Fruit fly (Drosophila melanogaster) whole organism, larva: Measurements from ENCODE around the gene CG14443.
A peak's percentile ranks its signal among the peaks of the same experiment; 100 is the strongest.

Source experiments
- noc ChIP-seq: fragments of 200-800 bp; sonication (Bioruptor generic); optimal IDR thresholded peaks from 3 replicates; lab custom pipeline; 2019; ENCODE audit warnings: missing biosample characterization, mild to moderate bottlenecking, missing genetic modification characterization, moderate library complexity

Gene CG14443

dm6 chrX:6662876-6663551 is 29.3 kb downstream of the CG14443 start:
- no peak for TF ChIP-seq noc (tag; lab: Kevin White, UChicago)

dm6 chrX:6663976-6664375 is 30.2 kb downstream of the CG14443 start:
- TF ChIP-seq noc (tag; lab: Kevin White, UChicago): no peak

DNA sequence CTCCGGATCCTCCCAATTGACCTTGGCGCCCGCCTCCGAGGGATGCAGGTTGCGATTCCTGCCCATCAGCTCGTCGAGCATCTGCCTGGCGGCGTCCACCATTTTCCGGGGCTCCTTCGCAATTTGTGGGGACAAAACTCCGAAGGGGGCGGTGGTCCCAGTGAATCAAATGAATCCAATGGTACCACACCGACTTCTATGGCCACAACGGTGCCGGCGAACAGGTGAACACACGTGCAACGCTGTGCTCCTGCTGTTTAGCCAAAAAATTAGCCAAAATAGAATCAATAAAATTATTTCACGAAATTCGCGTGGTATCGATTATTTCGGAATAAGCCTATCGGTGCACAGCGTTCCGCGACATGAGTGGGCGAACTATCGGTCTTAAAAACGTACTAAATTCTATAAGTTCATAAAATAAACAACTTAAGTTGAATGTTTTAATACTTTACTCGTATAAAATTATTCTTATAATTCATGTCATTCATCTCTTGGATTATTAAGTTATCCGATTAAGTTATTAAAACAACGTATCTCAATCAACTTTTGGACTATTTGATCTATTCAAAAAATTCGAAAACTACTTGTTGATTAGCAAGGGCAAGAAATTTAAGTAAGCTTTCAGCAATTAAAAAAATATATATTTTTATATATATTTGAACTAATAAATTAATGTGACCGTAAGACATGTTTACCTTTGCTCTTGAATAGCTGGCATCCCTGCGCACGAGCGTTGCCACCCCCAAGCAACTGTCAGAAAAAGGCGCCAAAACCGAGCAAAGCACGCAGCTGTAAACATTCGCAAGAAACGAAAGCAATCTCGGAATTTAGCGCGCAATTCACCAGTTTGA is 40.1 kb downstream of the CG14443 start, which contains the start of the genes CG3198 and Mcm6:
Gene CG3198, minus strand, starts transcription at position 337 of the 851 bp plus-strand sequence.
Gene Mcm6, plus strand, starts transcription at position 751 of the 851 bp plus-strand sequence.
- no peak for TF ChIP-seq noc (tag; lab: Kevin White, UChicago)

dm6 chrX:6677826-6678489 is 44.2 kb downstream of the CG14443 start, which contains the start of gene Fum1:
Fum1 (plus strand) TSS chrX:6678424.
- no peak for TF ChIP-seq noc (tag; lab: Kevin White, UChicago)

DNA sequence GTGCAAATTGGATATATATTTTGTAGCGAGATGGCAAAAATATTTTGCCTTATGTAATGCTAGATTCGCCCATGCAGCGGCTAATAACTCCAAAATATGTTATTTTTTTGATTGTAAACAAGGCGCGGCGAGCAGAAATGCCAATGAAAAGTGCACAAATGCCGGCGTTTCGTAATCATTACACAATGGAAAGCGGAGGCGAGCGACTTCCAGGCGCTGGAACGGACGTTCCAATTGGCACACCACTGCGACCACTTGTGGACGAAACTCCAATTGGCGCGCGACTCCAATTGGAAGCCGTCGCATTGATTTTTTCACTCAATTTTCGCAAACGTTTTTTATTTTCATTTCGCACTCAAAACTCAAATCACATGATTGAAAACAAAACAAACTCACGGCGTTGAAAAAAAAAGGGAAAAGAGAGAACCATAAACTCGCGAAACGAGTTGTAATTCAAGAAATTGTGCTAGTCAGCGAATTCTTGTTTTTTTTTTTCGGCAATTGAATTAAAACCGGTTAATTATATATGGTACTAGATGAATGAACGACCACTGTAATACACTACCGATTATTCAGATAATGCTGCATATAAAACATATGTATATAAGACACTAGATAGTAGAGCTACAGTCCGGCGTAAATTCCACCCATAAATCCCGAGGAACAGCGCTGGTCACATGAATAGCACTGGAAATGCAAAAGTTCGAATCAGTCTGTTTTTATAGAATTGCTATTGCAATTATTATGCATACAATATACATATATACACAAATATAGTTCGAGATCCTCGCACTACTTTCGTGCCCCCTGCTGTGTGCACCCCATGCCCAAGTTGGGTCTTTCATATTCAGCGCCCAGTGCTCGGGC is 45.1 kb downstream of the CG14443 start, which contains the start of gene ND-ASHI:
Gene ND-ASHI, minus strand, starts transcription at position 484 of the 867 bp plus-strand sequence.
- TF ChIP-seq noc (tag; lab: Kevin White, UChicago): peak; percentile 94

DNA sequence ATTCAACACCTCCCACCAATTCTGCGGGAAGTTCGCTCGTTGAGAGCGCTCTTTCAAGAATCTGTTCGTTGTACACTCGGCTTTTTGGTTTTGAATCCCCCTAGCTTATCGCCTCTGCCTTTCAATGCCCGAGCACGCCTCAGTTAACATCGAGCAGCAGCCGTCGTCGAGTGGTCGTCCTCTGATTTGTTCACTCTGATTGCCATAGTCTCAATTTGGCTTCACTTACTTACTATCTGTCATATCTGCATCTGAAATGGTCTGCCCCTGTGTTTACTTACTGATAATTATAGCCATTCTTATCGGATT is 45.7 kb downstream of the CG14443 start:
- peak; percentile 49 for TF ChIP-seq noc (tag; lab: Kevin White, UChicago)

DNA sequence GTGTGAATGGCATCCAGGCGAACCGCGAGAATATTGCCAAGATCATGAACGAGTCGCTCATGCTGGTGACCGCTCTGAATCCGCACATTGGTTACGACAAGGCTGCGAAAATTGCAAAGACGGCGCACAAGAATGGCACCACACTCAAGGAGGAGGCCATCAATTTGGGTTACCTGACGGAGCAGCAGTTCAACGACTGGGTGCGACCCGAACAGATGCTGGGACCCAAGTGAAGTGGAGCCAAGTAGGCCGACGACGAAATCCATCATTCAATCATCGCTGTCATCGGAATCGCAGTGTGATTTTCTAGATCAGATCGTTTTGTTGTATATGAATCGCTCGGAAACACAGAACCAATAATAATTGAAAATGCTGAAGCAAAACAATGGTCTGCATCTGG is 47.7 kb downstream of the CG14443 start, which contains the start of gene Fum2:
Gene Fum2, plus strand, starts transcription at position 301 of the 400 bp plus-strand sequence.
- no peak for TF ChIP-seq noc (tag; lab: Kevin White, UChicago)

dm6 chrX:6683635-6684499 is 50.1 kb downstream of the CG14443 start, which contains the start of gene Pink1:
Pink1 (plus strand) TSS chrX:6683798.
- TF ChIP-seq noc (tag; lab: Kevin White, UChicago): no peak
